Worm (Caenorhabditis elegans) whole organism, L2 larva: Measurements from ENCODE around the gene srj-20.

Experiments used
- F13H6.1 ChIP-seq: sonication (generic microtip); optimal IDR thresholded peaks from 2 replicates; lab custom pipeline; 2016; ENCODE audit warnings: missing genetic modification characterization, missing compliant biosample characterization
- R02D3.7 ChIP-seq: fragments of 150-350 bp; optimal IDR thresholded peaks from 2 replicates; lab custom pipeline; 2014; ENCODE audit warnings: missing biosample characterization, missing genetic modification characterization
- Y55F3AM.14 ChIP-seq: fragments of 200-800 bp; sonication (Bioruptor generic); optimal IDR thresholded peaks from 2 replicates; lab custom pipeline; 2018; ENCODE audit warnings: mild to moderate bottlenecking, missing genetic modification characterization, missing compliant biosample characterization
- ZK546.5 ChIP-seq: sonication (generic microtip); optimal IDR thresholded peaks from 2 replicates; lab custom pipeline; 2017; ENCODE audit warnings: missing biosample characterization, missing genetic modification characterization
- blmp-1 ChIP-seq: sonication (generic microtip); optimal IDR thresholded peaks from 2 replicates; lab custom pipeline; 2017; ENCODE audit warnings: missing genetic modification characterization, mild to moderate bottlenecking, missing compliant biosample characterization, antibody characterized with exemption, moderate library complexity; ENCODE audit not compliant: insufficient read depth
- ceh-16 ChIP-seq: fragments of 150-350 bp; optimal IDR thresholded peaks from 2 replicates; lab custom pipeline; 2014; ENCODE audit warnings: missing biosample characterization, missing genetic modification characterization
- ceh-82 ChIP-seq: fragments of 150-350 bp; optimal IDR thresholded peaks from 2 replicates; lab custom pipeline; 2014; ENCODE audit warnings: missing biosample characterization, missing genetic modification characterization
- crh-2 ChIP-seq: sonication (generic microtip); optimal IDR thresholded peaks from 2 replicates; lab custom pipeline; 2017; ENCODE audit warnings: missing biosample characterization, missing genetic modification characterization
- dmd-4 ChIP-seq: sonication (generic microtip); optimal IDR thresholded peaks from 2 replicates; lab custom pipeline; 2017; ENCODE audit warnings: missing biosample characterization, missing genetic modification characterization
- egl-27 ChIP-seq: sonication (generic microtip); optimal IDR thresholded peaks from 3 replicates; lab custom pipeline; 2017; ENCODE audit warnings: missing biosample characterization, missing genetic modification reagents, missing genetic modification characterization
- elt-1 ChIP-seq: fragments of 150-350 bp; optimal IDR thresholded peaks from 2 replicates; lab custom pipeline; 2014; ENCODE audit warnings: missing biosample characterization, missing genetic modification characterization
- elt-3 ChIP-seq: sonication (generic microtip); optimal IDR thresholded peaks from 2 replicates; lab custom pipeline; 2017; ENCODE audit warnings: missing biosample characterization, missing genetic modification characterization
- fos-1 ChIP-seq: fragments of 150-350 bp; optimal IDR thresholded peaks from 2 replicates; lab custom pipeline; 2014; ENCODE audit warnings: missing biosample characterization, missing genetic modification characterization
- gmeb-1 ChIP-seq: fragments of 150-350 bp; optimal IDR thresholded peaks from 2 replicates; lab custom pipeline; 2014; ENCODE audit warnings: missing biosample characterization, missing genetic modification characterization
- lin-11 ChIP-seq: fragments of 150-350 bp; sonication (generic microtip); optimal IDR thresholded peaks from 2 replicates; lab custom pipeline; 2014; ENCODE audit warnings: missing biosample characterization, missing genetic modification characterization, inconsistent platforms, mixed read lengths
- lin-13 ChIP-seq: fragments of 150-350 bp; optimal IDR thresholded peaks from 2 replicates; lab custom pipeline; 2014; ENCODE audit warnings: missing biosample characterization, missing genetic modification reagents, missing genetic modification characterization
- lin-39 ChIP-seq: fragments of 150-350 bp; optimal IDR thresholded peaks from 2 replicates; lab custom pipeline; 2014; ENCODE audit warnings: missing biosample characterization, missing genetic modification reagents, missing genetic modification characterization
- lsy-2 ChIP-seq, 2 experiments: fragments of 150-350 bp in 1 of 2; sonication (generic microtip) in 1 of 2; optimal IDR thresholded peaks; 2 replicates each; lab custom pipeline; 2014 to 2017; ENCODE audit warnings: missing biosample characterization in 2 of 2, missing genetic modification characterization in 2 of 2
- mab-5 ChIP-seq: fragments of 150-350 bp; optimal IDR thresholded peaks from 2 replicates; lab custom pipeline; 2014; ENCODE audit warnings: missing biosample characterization, missing genetic modification characterization
- mdl-1 ChIP-seq, 2 experiments: fragments of 150-350 bp in 1 of 2; sonication (generic microtip) in 1 of 2; optimal IDR thresholded peaks; 2 replicates each; lab custom pipeline; 2017; ENCODE audit warnings: missing biosample characterization in 2 of 2, missing genetic modification characterization in 2 of 2
- nhr-10 ChIP-seq: sonication (generic microtip); optimal IDR thresholded peaks from 2 replicates; lab custom pipeline; 2017; ENCODE audit warnings: missing biosample characterization, missing genetic modification characterization
- nhr-12 ChIP-seq: fragments of 150-350 bp; optimal IDR thresholded peaks from 2 replicates; lab custom pipeline; 2014; ENCODE audit warnings: missing biosample characterization, missing genetic modification characterization
- nhr-129 ChIP-seq: fragments of 150-350 bp; optimal IDR thresholded peaks from 2 replicates; lab custom pipeline; 2014; ENCODE audit warnings: missing biosample characterization, missing genetic modification characterization
- nhr-237 ChIP-seq: fragments of 150-350 bp; optimal IDR thresholded peaks from 2 replicates; lab custom pipeline; 2014; ENCODE audit warnings: missing biosample characterization, missing genetic modification characterization
- nhr-25 ChIP-seq: fragments of 150-350 bp; sonication (generic microtip); optimal IDR thresholded peaks from 3 replicates; lab custom pipeline; 2014; ENCODE audit warnings: missing biosample characterization, missing genetic modification characterization
- nhr-6 ChIP-seq: fragments of 150-350 bp; optimal IDR thresholded peaks from 2 replicates; lab custom pipeline; 2014; ENCODE audit warnings: missing biosample characterization, missing genetic modification characterization
- sem-4 ChIP-seq: fragments of 150-350 bp; optimal IDR thresholded peaks from 2 replicates; lab custom pipeline; 2014; ENCODE audit warnings: missing biosample characterization, missing genetic modification reagents, missing genetic modification characterization
- skn-1 ChIP-seq: sonication (generic microtip); optimal IDR thresholded peaks from 2 replicates; lab custom pipeline; 2017; ENCODE audit warnings: missing biosample characterization, missing genetic modification characterization
- sma-3 ChIP-seq: sonication (generic microtip); optimal IDR thresholded peaks from 2 replicates; lab custom pipeline; 2016; ENCODE audit warnings: missing genetic modification reagents, missing genetic modification characterization, missing compliant biosample characterization
- snpc-4 ChIP-seq: fragments of 150-350 bp; optimal IDR thresholded peaks from 2 replicates; lab custom pipeline; 2014; ENCODE audit warnings: missing biosample characterization, missing genetic modification characterization
- unc-62 ChIP-seq: fragments of 150-350 bp; optimal IDR thresholded peaks from 2 replicates; lab custom pipeline; 2014; ENCODE audit warnings: missing biosample characterization, missing genetic modification reagents, missing genetic modification characterization
- zag-1 ChIP-seq: fragments of 150-350 bp; optimal IDR thresholded peaks from 2 replicates; lab custom pipeline; 2014; ENCODE audit warnings: missing biosample characterization, missing genetic modification characterization
- ztf-1 ChIP-seq: fragments of 200-800 bp; sonication (Bioruptor generic); conservative IDR thresholded peaks from 2 replicates; pipeline ENCODE4 v1.3.6; 2022; ENCODE audit warnings: missing genetic modification characterization, missing compliant biosample characterization
- ztf-11 ChIP-seq: sonication (generic microtip); optimal IDR thresholded peaks from 2 replicates; lab custom pipeline; 2017; ENCODE audit warnings: missing biosample characterization, missing genetic modification characterization
- ztf-4 ChIP-seq: fragments of 150-350 bp; optimal IDR thresholded peaks from 2 replicates; lab custom pipeline; 2014; ENCODE audit warnings: missing biosample characterization, missing genetic modification characterization

srj-20 gene

ce11 chrV:2573108-2573507, at the start of gene srj-20:
Gene srj-20, minus strand, starts transcription at chrV:2573208.
- TF ChIP-seq F13H6.1 (tag; lab: Kevin White, UChicago) = no peak
- no peak for TF ChIP-seq sma-3 (GFP tag; lab: Kevin White, UChicago)
- TF ChIP-seq egl-27 = no peak
- no peak for TF ChIP-seq lin-39
- no peak for TF ChIP-seq ceh-82
- no peak for TF ChIP-seq lin-11 (tag; lab: Kevin White, UChicago)
- TF ChIP-seq dmd-4 (tag; lab: Kevin White, UChicago) = no peak

ce11 chrV:2621879-2622278, 48.9 kb upstream of the srj-20 start, which contains the start of gene srh-271:
Gene srh-271, minus strand, starts transcription at chrV:2621979.
- no peak for TF ChIP-seq elt-1

ce11 chrV:2617499-2617898, 44.5 kb upstream of the srj-20 start:
- no peak for TF ChIP-seq sem-4
- TF ChIP-seq Y55F3AM.14 (GFP tag; lab: Kevin White, UChicago) = no peak
- no peak for TF ChIP-seq elt-1
- no peak for TF ChIP-seq nhr-12 (tag; lab: Kevin White, UChicago)
- no peak for TF ChIP-seq zag-1 (tag; lab: Kevin White, UChicago)
- no peak for TF ChIP-seq ztf-4 (tag; lab: Kevin White, UChicago)

ce11 chrV:2614986-2615687, 42.1 kb upstream of the srj-20 start, which contains the start of gene F53E10.1:
Gene F53E10.1, plus strand, starts transcription at chrV:2615310.
- no peak for TF ChIP-seq R02D3.7 (tag; lab: Kevin White, UChicago)
- no peak for TF ChIP-seq elt-1
- TF ChIP-seq elt-3 (tag; lab: Kevin White, UChicago) = no peak
- no peak for TF ChIP-seq nhr-237 (tag; lab: Kevin White, UChicago)
- no peak for TF ChIP-seq Y55F3AM.14 (GFP tag; lab: Kevin White, UChicago)
- TF ChIP-seq F13H6.1 (tag; lab: Kevin White, UChicago) = peak; percentile 64
- TF ChIP-seq blmp-1 = no peak
- TF ChIP-seq snpc-4 (tag; lab: Kevin White, UChicago) = no peak
- peak in 1 of 2 experiments; percentile 49 for TF ChIP-seq lsy-2 (tag; optimal IDR thresholded peaks at IDR 0.05; lab: Kevin White, UChicago)
- TF ChIP-seq nhr-12 (tag; lab: Kevin White, UChicago) = no peak
- TF ChIP-seq unc-62 = no peak
- TF ChIP-seq crh-2 (tag; lab: Kevin White, UChicago) = peak; percentile 57
- peak; percentile 43 for TF ChIP-seq skn-1 (tag; lab: Kevin White, UChicago)
- TF ChIP-seq ceh-16 (tag; lab: Kevin White, UChicago) = no peak
- no peak for TF ChIP-seq zag-1 (tag; lab: Kevin White, UChicago)
- TF ChIP-seq lin-13 (GFP tag; lab: Kevin White, UChicago) = no peak
- TF ChIP-seq mab-5 (tag; lab: Kevin White, UChicago) = no peak
- no peak for TF ChIP-seq mdl-1 (tag; optimal IDR thresholded peaks at IDR 0.05; lab: Kevin White, UChicago)
- TF ChIP-seq ZK546.5 (tag; lab: Kevin White, UChicago) = no peak
- no peak for TF ChIP-seq ztf-1 (GFP tag; lab: Robert Waterston, UW)
- peak; percentile 70 for TF ChIP-seq nhr-25
- TF ChIP-seq lin-11 (tag; lab: Kevin White, UChicago) = no peak
- peak; percentile 49 for TF ChIP-seq fos-1 (tag; lab: Kevin White, UChicago)
- peak; percentile 49 for TF ChIP-seq nhr-129
- no peak for TF ChIP-seq nhr-10 (tag; lab: Kevin White, UChicago)
- no peak for TF ChIP-seq dmd-4 (tag; lab: Kevin White, UChicago)
- TF ChIP-seq nhr-6 (tag; lab: Kevin White, UChicago) = peak; percentile 13
- no peak for TF ChIP-seq ztf-4 (tag; lab: Kevin White, UChicago)
- TF ChIP-seq gmeb-1 = peak; percentile 69
- TF ChIP-seq sma-3 (GFP tag; lab: Kevin White, UChicago) = peak; percentile 60

- TF ChIP-seq unc-62 (no peak), ztf-11 (tag; lab: Kevin White, UChicago) (no peak), skn-1 (tag; lab: Kevin White, UChicago) (no peak)
- TF ChIP-seq, all 48 proteins: peak for 0
Observed at ce11 chrV:2608352-2608751, 35.3 kb upstream of the srj-20 start, which contains the start of gene acr-17. Gene acr-17, plus strand, starts transcription at chrV:2608652.
